Worm (Caenorhabditis elegans) whole organism, L3 larva: ENCODE data around the gene rbg-3.

Source experiments
- R02D3.7 ChIP-seq: fragments of 150-350 bp; optimal IDR thresholded peaks from 2 replicates; lab custom pipeline; 2014; ENCODE audit warnings: missing biosample characterization, missing genetic modification characterization
- ZK546.5 ChIP-seq: sonication (generic microtip); optimal IDR thresholded peaks from 2 replicates; lab custom pipeline; 2017; ENCODE audit warnings: missing biosample characterization, missing genetic modification characterization
- aly-2 ChIP-seq: fragments of 150-350 bp; optimal IDR thresholded peaks from 2 replicates; lab custom pipeline; 2014; ENCODE audit warnings: missing biosample characterization, missing genetic modification characterization
- ama-1 ChIP-seq: fragments of 150-350 bp; optimal IDR thresholded peaks from 2 replicates; lab custom pipeline; 2018
- ceh-16 ChIP-seq: sonication (generic microtip); optimal IDR thresholded peaks from 2 replicates; lab custom pipeline; 2017; ENCODE audit warnings: missing biosample characterization, missing genetic modification characterization
- ceh-28 ChIP-seq: fragments of 150-350 bp; optimal IDR thresholded peaks from 2 replicates; lab custom pipeline; 2014; ENCODE audit warnings: missing biosample characterization, missing genetic modification reagents, missing genetic modification characterization
- ceh-82 ChIP-seq: fragments of 150-350 bp; optimal IDR thresholded peaks from 2 replicates; lab custom pipeline; 2014; ENCODE audit warnings: missing biosample characterization, missing genetic modification characterization
- ceh-9 ChIP-seq: sonication (generic microtip); optimal IDR thresholded peaks from 2 replicates; lab custom pipeline; 2018; ENCODE audit warnings: missing biosample characterization, missing genetic modification characterization
- daf-12 ChIP-seq: fragments of 150-350 bp; optimal IDR thresholded peaks from 2 replicates; lab custom pipeline; 2014; ENCODE audit warnings: missing biosample characterization, missing genetic modification reagents, missing genetic modification characterization
- egl-27 ChIP-seq: sonication (generic microtip); optimal IDR thresholded peaks from 4 replicates; lab custom pipeline; 2017; ENCODE audit warnings: missing biosample characterization, missing genetic modification reagents, missing genetic modification characterization
- egl-5 ChIP-seq: fragments of 150-350 bp; optimal IDR thresholded peaks from 2 replicates; lab custom pipeline; 2017; ENCODE audit warnings: missing biosample characterization, missing genetic modification reagents, missing genetic modification characterization, inconsistent platforms
- elt-1 ChIP-seq: fragments of 150-350 bp; optimal IDR thresholded peaks from 2 replicates; lab custom pipeline; 2014; ENCODE audit warnings: missing biosample characterization, missing genetic modification characterization
- elt-2 ChIP-seq: sonication (generic microtip); optimal IDR thresholded peaks from 2 replicates; lab custom pipeline; 2016; ENCODE audit warnings: missing genetic modification reagents, mild to moderate bottlenecking, missing genetic modification characterization, missing compliant biosample characterization
- elt-3 ChIP-seq, 3 experiments: fragments of 150-350 bp in 1 of 3; sonication (generic microtip) in 2 of 3; optimal IDR thresholded peaks; 2 replicates in 2 of 3; 4 replicates in 1 of 3; lab custom pipeline; 2014 to 2017; ENCODE audit warnings: missing biosample characterization in 3 of 3, missing genetic modification characterization in 3 of 3
- eor-1 ChIP-seq, 2 experiments: fragments of 150-350 bp; optimal IDR thresholded peaks; 2 replicates each; lab custom pipeline; 2014 to 2018; ENCODE audit warnings: missing biosample characterization in 2 of 2, missing genetic modification characterization in 2 of 2
- fkh-10 ChIP-seq: sonication (generic microtip); optimal IDR thresholded peaks from 2 replicates; lab custom pipeline; 2017; ENCODE audit warnings: missing biosample characterization, missing genetic modification reagents, missing genetic modification characterization
- fkh-2 ChIP-seq: fragments of 150-350 bp; optimal IDR thresholded peaks from 2 replicates; lab custom pipeline; 2014; ENCODE audit warnings: missing biosample characterization, missing genetic modification reagents, missing genetic modification characterization
- fos-1 ChIP-seq: fragments of 150-350 bp; optimal IDR thresholded peaks from 2 replicates; lab custom pipeline; 2014; ENCODE audit warnings: missing biosample characterization, missing genetic modification characterization
- hmg-11 ChIP-seq: sonication (generic microtip); optimal IDR thresholded peaks from 2 replicates; lab custom pipeline; 2016; ENCODE audit warnings: missing genetic modification characterization, missing compliant biosample characterization
- jun-1 ChIP-seq: fragments of 150-350 bp; optimal IDR thresholded peaks from 2 replicates; lab custom pipeline; 2014; ENCODE audit warnings: missing biosample characterization, missing genetic modification reagents, missing genetic modification characterization
- lin-15B ChIP-seq: fragments of 150-350 bp; optimal IDR thresholded peaks from 2 replicates; lab custom pipeline; 2014; ENCODE audit warnings: missing biosample characterization, missing genetic modification characterization
- lin-39 ChIP-seq: fragments of 150-350 bp; optimal IDR thresholded peaks from 2 replicates; lab custom pipeline; 2018; ENCODE audit warnings: missing biosample characterization, missing genetic modification reagents, missing genetic modification characterization
- lsy-12 ChIP-seq: sonication (generic microtip); optimal IDR thresholded peaks from 2 replicates; lab custom pipeline; 2016; ENCODE audit warnings: mild to moderate bottlenecking, missing genetic modification characterization, missing compliant biosample characterization
- mdl-1 ChIP-seq: fragments of 150-350 bp; optimal IDR thresholded peaks from 2 replicates; lab custom pipeline; 2014; ENCODE audit warnings: missing biosample characterization, missing genetic modification characterization
- mml-1 ChIP-seq: fragments of 150-350 bp; sonication (generic microtip); optimal IDR thresholded peaks from 3 replicates; lab custom pipeline; 2014; ENCODE audit warnings: missing biosample characterization, missing genetic modification characterization
- nfya-1 ChIP-seq: sonication (generic microtip); optimal IDR thresholded peaks from 2 replicates; lab custom pipeline; 2017; ENCODE audit warnings: missing genetic modification characterization, mild to moderate bottlenecking, missing compliant biosample characterization, antibody characterized with exemption, moderate library complexity; ENCODE audit not compliant: insufficient read depth
- nhr-11 ChIP-seq: fragments of 150-350 bp; optimal IDR thresholded peaks from 2 replicates; lab custom pipeline; 2014; ENCODE audit warnings: missing biosample characterization, missing genetic modification characterization
- nhr-12 ChIP-seq: fragments of 150-350 bp; optimal IDR thresholded peaks from 2 replicates; lab custom pipeline; 2014; ENCODE audit warnings: missing biosample characterization, missing genetic modification characterization
- nhr-23 ChIP-seq: fragments of 150-350 bp; optimal IDR thresholded peaks from 2 replicates; lab custom pipeline; 2014; ENCODE audit warnings: missing biosample characterization, missing genetic modification reagents, missing genetic modification characterization
- nhr-237 ChIP-seq: fragments of 150-350 bp; optimal IDR thresholded peaks from 2 replicates; lab custom pipeline; 2014; ENCODE audit warnings: missing biosample characterization, missing genetic modification characterization
- nhr-25 ChIP-seq: sonication (generic microtip); optimal IDR thresholded peaks from 2 replicates; lab custom pipeline; 2017; ENCODE audit warnings: missing biosample characterization, missing genetic modification characterization
- nhr-28 ChIP-seq: fragments of 150-350 bp; optimal IDR thresholded peaks from 2 replicates; lab custom pipeline; 2014; ENCODE audit warnings: missing biosample characterization, missing genetic modification characterization
- nhr-43 ChIP-seq: sonication (generic microtip); optimal IDR thresholded peaks from 2 replicates; lab custom pipeline; 2016; ENCODE audit warnings: mild to moderate bottlenecking, missing genetic modification characterization, missing compliant biosample characterization; ENCODE audit not compliant: poor library complexity, severe bottlenecking
- nhr-67 ChIP-seq: fragments of 150-350 bp; optimal IDR thresholded peaks from 2 replicates; lab custom pipeline; 2014; ENCODE audit warnings: missing biosample characterization, missing genetic modification characterization
- nhr-76 ChIP-seq: fragments of 150-350 bp; sonication (generic microtip); optimal IDR thresholded peaks from 5 replicates; lab custom pipeline; 2014; ENCODE audit warnings: missing biosample characterization, missing genetic modification characterization
- nhr-77 ChIP-seq: fragments of 150-350 bp; optimal IDR thresholded peaks from 2 replicates; lab custom pipeline; 2014; ENCODE audit warnings: missing biosample characterization, missing genetic modification characterization
- pha-4 ChIP-seq: fragments of 150-350 bp; optimal IDR thresholded peaks from 2 replicates; lab custom pipeline; 2014; ENCODE audit warnings: missing biosample characterization, missing genetic modification reagents, missing genetic modification characterization
- pqm-1 ChIP-seq: fragments of 150-350 bp; optimal IDR thresholded peaks from 2 replicates; lab custom pipeline; 2017; ENCODE audit warnings: missing biosample characterization, missing genetic modification characterization, inconsistent platforms
- sea-2 ChIP-seq: fragments of 150-350 bp; sonication (generic microtip); optimal IDR thresholded peaks from 4 replicates; lab custom pipeline; 2014; ENCODE audit warnings: missing biosample characterization, missing genetic modification reagents, missing genetic modification characterization
- skn-1 ChIP-seq: fragments of 150-350 bp; optimal IDR thresholded peaks from 2 replicates; lab custom pipeline; 2014; ENCODE audit warnings: missing biosample characterization, missing genetic modification characterization
- snpc-4 ChIP-seq: fragments of 150-350 bp; optimal IDR thresholded peaks from 2 replicates; lab custom pipeline; 2014; ENCODE audit warnings: missing biosample characterization, missing genetic modification characterization
- tbx-2 ChIP-seq: sonication (generic microtip); optimal IDR thresholded peaks from 2 replicates; lab custom pipeline; 2016; ENCODE audit warnings: mild to moderate bottlenecking, missing genetic modification characterization, missing compliant biosample characterization
- unc-39 ChIP-seq: sonication (generic microtip); optimal IDR thresholded peaks from 4 replicates; lab custom pipeline; 2017; ENCODE audit warnings: missing biosample characterization, missing genetic modification characterization
- unc-62 ChIP-seq: fragments of 150-350 bp; sonication (generic microtip); optimal IDR thresholded peaks from 4 replicates; lab custom pipeline; 2014; ENCODE audit warnings: missing biosample characterization, missing genetic modification reagents, missing genetic modification characterization
- zag-1 ChIP-seq: fragments of 150-350 bp; optimal IDR thresholded peaks from 2 replicates; lab custom pipeline; 2014; ENCODE audit warnings: missing biosample characterization, missing genetic modification characterization
- ztf-11 ChIP-seq: fragments of 150-350 bp; optimal IDR thresholded peaks from 2 replicates; lab custom pipeline; 2014; ENCODE audit warnings: missing biosample characterization, missing genetic modification characterization
- ztf-4 ChIP-seq: fragments of 150-350 bp; optimal IDR thresholded peaks from 2 replicates; lab custom pipeline; 2014; ENCODE audit warnings: missing biosample characterization, missing genetic modification characterization

rbg-3 gene

DNA sequence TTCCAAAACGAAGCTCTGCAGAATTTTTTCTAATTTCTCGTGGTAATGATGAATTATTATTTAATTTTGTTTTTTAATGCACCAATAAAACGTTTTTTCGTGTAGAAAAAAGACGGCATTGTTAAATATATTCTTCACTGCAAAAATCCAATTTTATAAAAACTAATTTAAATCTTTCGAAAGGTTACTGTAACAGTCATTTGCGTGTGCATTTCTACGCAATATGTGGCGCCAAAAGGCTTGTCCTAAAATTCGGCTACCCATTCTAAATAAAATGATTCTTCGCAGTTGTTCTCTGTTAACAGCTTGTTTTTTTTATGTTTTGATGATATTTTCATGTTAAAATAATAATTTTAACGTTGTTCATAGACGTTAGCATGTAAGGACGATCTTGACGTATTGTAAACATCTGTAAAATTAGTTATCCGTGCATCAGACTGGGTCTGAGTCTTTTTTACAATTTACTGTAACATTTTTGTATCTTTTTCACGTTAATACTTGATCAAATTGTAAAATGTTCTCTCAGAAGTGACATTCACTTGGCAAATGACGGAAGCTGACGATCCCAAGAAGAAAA lies 38.4 kb downstream of the rbg-3 start, which contains the start of gene mip-1:
TSS of gene mip-1 (plus strand) at position 527 of the 577 bp plus-strand sequence.
- TF ChIP-seq ceh-16 (tag; lab: Kevin White, UChicago) (no peak), lin-39 (no peak)

DNA sequence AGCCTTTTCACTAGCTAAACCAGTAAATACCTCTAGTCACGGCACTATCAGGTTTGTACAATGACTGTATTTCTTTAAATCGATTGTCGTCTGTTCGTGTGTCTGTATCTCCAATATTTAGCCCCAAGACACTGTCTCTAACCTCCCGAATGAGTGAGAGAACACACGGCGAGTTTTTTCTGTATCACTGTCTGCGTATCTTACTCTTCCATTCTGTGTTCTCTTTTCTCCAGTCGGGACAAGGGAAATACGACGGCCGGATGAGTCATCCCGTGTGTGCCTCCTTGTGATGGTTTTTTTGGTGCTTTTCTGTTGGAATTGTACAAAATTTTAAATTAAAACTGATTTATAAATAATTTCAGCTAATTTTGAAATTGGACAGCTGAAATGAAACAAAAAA lies 41.8 kb downstream of the rbg-3 start:
- no peak for TF ChIP-seq tbx-2
- peak; percentile 99 for TF ChIP-seq fos-1 (tag; lab: Kevin White, UChicago)
- peak; percentile 62 for TF ChIP-seq skn-1 (tag; lab: Kevin White, UChicago)
- TF ChIP-seq sea-2 (GFP tag; lab: Kevin White, UChicago): no peak
- TF ChIP-seq pqm-1 (tag; lab: Kevin White, UChicago): peak; percentile 74
- TF ChIP-seq ceh-16 (tag; lab: Kevin White, UChicago): no peak
- TF ChIP-seq nhr-12 (tag; lab: Kevin White, UChicago): no peak
- TF ChIP-seq nhr-28 (tag; lab: Kevin White, UChicago): no peak
- peak; percentile 85 for TF ChIP-seq nfya-1 (tag; lab: Kevin White, UChicago)
- TF ChIP-seq hmg-11: peak; percentile 66
- TF ChIP-seq ceh-28 (tag; lab: Kevin White, UChicago): peak; percentile 73
- TF ChIP-seq lsy-12: peak; percentile 61
- peak; percentile 45 for TF ChIP-seq nhr-43 (tag; lab: Kevin White, UChicago)
- peak; percentile 42 for TF ChIP-seq R02D3.7 (tag; lab: Kevin White, UChicago)
- no peak for TF ChIP-seq nhr-11 (tag; lab: Kevin White, UChicago)
- TF ChIP-seq ztf-11 (tag; lab: Kevin White, UChicago): no peak
- TF ChIP-seq ztf-4 (tag; lab: Kevin White, UChicago): no peak
- TF ChIP-seq nhr-237 (tag; lab: Kevin White, UChicago): no peak
- TF ChIP-seq egl-27 (tag; lab: Kevin White, UChicago): no peak
- TF ChIP-seq nhr-76 (tag; lab: Kevin White, UChicago): no peak
- TF ChIP-seq elt-3 (tag; optimal IDR thresholded peaks at IDR 0.05; lab: Kevin White, UChicago): peak in 2 of 3 experiments; percentile 8 to 45
- TF ChIP-seq elt-1 (tag; lab: Kevin White, UChicago): no peak
- peak; percentile 90 for TF ChIP-seq pha-4 (tag; lab: Kevin White, UChicago)
- no peak for TF ChIP-seq unc-39 (tag; lab: Kevin White, UChicago)
- TF ChIP-seq fkh-10: no peak
- no peak for TF ChIP-seq zag-1 (tag; lab: Kevin White, UChicago)
- TF ChIP-seq mml-1 (tag; lab: Kevin White, UChicago): no peak
- TF ChIP-seq mdl-1 (tag; lab: Kevin White, UChicago): no peak
- TF ChIP-seq nhr-77 (tag; lab: Kevin White, UChicago): peak; percentile 66
- no peak for TF ChIP-seq aly-2
- TF ChIP-seq ama-1 (lab: Kevin White, UChicago): peak; percentile 59
- no peak for TF ChIP-seq fkh-2 (tag; lab: Kevin White, UChicago)
- no peak for TF ChIP-seq ZK546.5
- no peak for TF ChIP-seq unc-62
- TF ChIP-seq lin-39: peak; percentile 22
- TF ChIP-seq egl-5 (tag; lab: Kevin White, UChicago): no peak
- TF ChIP-seq nhr-67 (tag; lab: Kevin White, UChicago): no peak
- peak; percentile 70 for TF ChIP-seq nhr-23 (tag; lab: Kevin White, UChicago)
- TF ChIP-seq nhr-25 (tag; lab: Kevin White, UChicago): peak; percentile 65
- TF ChIP-seq daf-12 (tag; lab: Kevin White, UChicago): no peak
- peak; percentile 58 for TF ChIP-seq elt-2 (tag; lab: Kevin White, UChicago)
- no peak for TF ChIP-seq ceh-82 (tag; lab: Kevin White, UChicago)
- no peak for TF ChIP-seq eor-1 (tag; optimal IDR thresholded peaks at IDR 0.05; lab: Kevin White, UChicago)
- TF ChIP-seq lin-15B (tag; lab: Kevin White, UChicago): peak; percentile 66
- TF ChIP-seq jun-1 (tag; lab: Kevin White, UChicago): peak; percentile 96
- no peak for TF ChIP-seq ceh-9 (tag; lab: Kevin White, UChicago)
- TF ChIP-seq snpc-4: peak; percentile 82
